Fruit fly (Drosophila melanogaster) Kc167 (cell line): ENCODE results near the gene dmrt11E.

ENCODE experiments used
- Myc ChIP-seq: fragments of >200 bp; optimal IDR thresholded peaks from 2 replicates; lab custom pipeline; 2017; ENCODE audit warnings: missing external identifiers
- h ChIP-seq: fragments of >200 bp; optimal IDR thresholded peaks from 3 replicates; lab custom pipeline; 2018; ENCODE audit warnings: missing external identifiers

DNA sequence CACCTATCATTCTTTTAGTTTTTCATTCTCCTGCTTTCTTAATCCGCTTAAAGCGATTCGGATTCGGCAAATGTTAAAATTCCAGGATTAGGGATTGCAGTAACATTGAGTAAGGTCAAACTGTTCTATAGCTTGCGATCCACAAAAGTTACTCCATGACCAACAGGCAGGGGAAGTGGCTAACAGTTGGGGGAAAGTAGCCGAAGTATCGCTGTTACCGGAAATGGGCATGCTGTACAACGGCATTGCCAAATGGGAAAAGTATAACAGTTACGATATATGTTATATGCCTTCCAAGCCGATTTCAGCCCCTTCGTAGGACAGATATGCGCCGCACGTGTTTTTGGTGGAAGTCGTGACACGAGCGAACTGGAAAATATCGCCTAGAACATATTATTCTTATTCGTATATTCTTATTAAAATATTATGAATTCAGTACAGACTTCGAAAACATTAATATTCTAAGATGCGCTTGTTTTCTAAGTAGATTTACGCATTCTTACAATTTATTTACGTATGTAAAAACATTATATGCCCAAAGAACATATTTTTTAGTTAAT is 9.7 kb upstream of the dmrt11E start:
- TF ChIP-seq Myc (no peak), h (lab: Kevin White, UChicago) (no peak)
